Fruit fly (Drosophila melanogaster): ENCODE results near the gene HDAC11.

The HDAC11 gene

dm6 chr3R:24875939-24876842, 20.1 kb upstream of the HDAC11 start, which contains the start of gene CG3744 (continued):
- TF ChIP-seq net (GFP tag; optimal IDR thresholded peaks at IDR 0.05) (peak; percentile 72), Met (GFP tag; optimal IDR thresholded peaks at IDR 0.05) (no peak), CG31627 (GFP tag; optimal IDR thresholded peaks at IDR 0.05) (peak; percentile 77), CG6163 (GFP tag; IDR thresholded peaks at IDR 0.05) (peak; percentile 89), cyc (GFP tag; optimal IDR thresholded peaks at IDR 0.05) (peak; percentile 81), CG6276 (GFP tag; optimal IDR thresholded peaks at IDR 0.05) (no peak), CG8632 (GFP tag; optimal IDR thresholded peaks at IDR 0.05) (peak; percentile 72), Sox102F (GFP tag; optimal IDR thresholded peaks at IDR 0.05) (peak; percentile 35), CG15336 (GFP tag; IDR thresholded peaks at IDR 0.05) (peak; percentile 73), CG32006 (GFP tag; optimal IDR thresholded peaks at IDR 0.05) (peak; percentile 85), CG10631 (GFP tag; optimal IDR thresholded peaks at IDR 0.05) (no peak), CG7368 (GFP tag; optimal IDR thresholded peaks at IDR 0.05) (peak; percentile 68), salr (GFP tag; optimal IDR thresholded peaks at IDR 0.05) (peak in 1 of 2 experiments; percentile 70), vri (GFP tag; optimal IDR thresholded peaks at IDR 0.05) (no peak), fkh (GFP tag; optimal IDR thresholded peaks at IDR 0.05) (no peak), Ets96B (tag; optimal IDR thresholded peaks at IDR 0.05) (peak; percentile 73), CG8319 (GFP tag; optimal IDR thresholded peaks at IDR 0.05) (no peak), Gug (GFP tag; IDR thresholded peaks at IDR 0.05) (peak; percentile 86), Hr39 (GFP tag; optimal IDR thresholded peaks at IDR 0.05) (peak; percentile 74), CG11294 (GFP tag; IDR thresholded peaks at IDR 0.05) (peak; percentile 85), svp (GFP tag) (peak; percentile 75), Hr38 (GFP tag; optimal IDR thresholded peaks at IDR 0.05) (no peak), CG8119 (GFP tag; IDR thresholded peaks at IDR 0.05) (peak; percentile 76), spab (GFP tag; optimal IDR thresholded peaks at IDR 0.05) (peak; percentile 29), CG4318 (GFP tag; optimal IDR thresholded peaks at IDR 0.05) (no peak), CG6808 (GFP tag; optimal IDR thresholded peaks at IDR 0.05) (peak; percentile 47), CG6792 (GFP tag; optimal IDR thresholded peaks at IDR 0.05) (peak; percentile 62), fd85E (GFP tag; optimal IDR thresholded peaks at IDR 0.05) (no peak), Blimp-1 (GFP tag; optimal IDR thresholded peaks at IDR 0.05) (peak; percentile 99), pdm3 (GFP tag; optimal IDR thresholded peaks at IDR 0.05) (no peak), CG11762 (GFP tag; optimal IDR thresholded peaks at IDR 0.05; ENCODE audit: insufficient read depth) (peak; percentile 38), CG10669 (GFP tag; optimal IDR thresholded peaks at IDR 0.05) (no peak), CG3919 (GFP tag; optimal IDR thresholded peaks at IDR 0.05) (peak; percentile 88), ss (GFP tag; optimal IDR thresholded peaks at IDR 0.05) (peak in 1 of 2 experiments; percentile 70), CG16779 (tag; optimal IDR thresholded peaks at IDR 0.05) (peak; percentile 5), fd59A (GFP tag; optimal IDR thresholded peaks at IDR 0.05) (peak; percentile 31)

dm6 chr3R:24870389-24871048, 14.5 kb upstream of the HDAC11 start, which contains the start of gene CycB3:
CycB3 (minus strand) TSS chr3R:24870816.
- TF ChIP-seq CG3032 (tag; optimal IDR thresholded peaks at IDR 0.05) = peak; percentile 14
- TF ChIP-seq spab (GFP tag; optimal IDR thresholded peaks at IDR 0.05) = no peak
- TF ChIP-seq Lpt (GFP tag; optimal IDR thresholded peaks at IDR 0.05) = no peak
- no peak for TF ChIP-seq Hr39 (GFP tag; optimal IDR thresholded peaks at IDR 0.05)
- TF ChIP-seq Sox14 (GFP tag; optimal IDR thresholded peaks at IDR 0.05) = peak; percentile 29
- TF ChIP-seq CG1621 (tag; optimal IDR thresholded peaks at IDR 0.05) = peak; percentile 57
- peak; percentile 9; the same call in 1 of the 3 replicates for TF ChIP-seq CG6163 (GFP tag; IDR thresholded peaks at IDR 0.05)
- TF ChIP-seq ss (GFP tag; optimal IDR thresholded peaks at IDR 0.05) = peak; percentile 36 to 73
- no peak for TF ChIP-seq net (GFP tag; optimal IDR thresholded peaks at IDR 0.05)
- TF ChIP-seq salr (GFP tag; optimal IDR thresholded peaks at IDR 0.05) = no peak
- TF ChIP-seq eg (GFP tag; IDR thresholded peaks at IDR 0.05) = peak; percentile 41; the same call in 1 of the 3 replicates
- TF ChIP-seq Eip78C (GFP tag) = peak; percentile 67
- TF ChIP-seq CG6854 (GFP tag; optimal IDR thresholded peaks at IDR 0.05) = peak; percentile 32
